Fruit fly (Drosophila melanogaster): ENCODE results near the gene CG32212.

The CG32212 gene

dm6 chr3L:19442239-19442638 lies 45.1 kb upstream of the CG32212 start (continued):
- TF ChIP-seq bsh (GFP tag; optimal IDR thresholded peaks at IDR 0.05) (no peak), CG9797 (GFP tag; optimal IDR thresholded peaks at IDR 0.05) (no peak), Aef1 (GFP tag; IDR thresholded peaks at IDR 0.05) (peak; percentile 20; the same call in 1 of the 3 replicates), CG12155 (GFP tag; optimal IDR thresholded peaks at IDR 0.05) (no peak), Asciz (GFP tag; optimal IDR thresholded peaks at IDR 0.05) (no peak), cad (GFP tag; optimal IDR thresholded peaks at IDR 0.05) (no peak), cato (GFP tag; optimal IDR thresholded peaks at IDR 0.05; ENCODE audit: borderline replicate concordance) (no peak), Mad (GFP tag; optimal IDR thresholded peaks at IDR 0.05) (no peak), CG1603 (tag; optimal IDR thresholded peaks at IDR 0.05) (no peak), Dek (tag; optimal IDR thresholded peaks at IDR 0.05) (no peak), Poxn (GFP tag; IDR thresholded peaks at IDR 0.05) (no peak), da (GFP tag; optimal IDR thresholded peaks at IDR 0.05) (no peak), Eip74EF (GFP tag; optimal IDR thresholded peaks at IDR 0.05) (no peak), chif (GFP tag; optimal IDR thresholded peaks at IDR 0.05) (no peak), CG32532 (GFP tag; IDR thresholded peaks at IDR 0.05) (no peak), ac (GFP tag; optimal IDR thresholded peaks at IDR 0.05) (no peak), CG18599 (GFP tag; optimal IDR thresholded peaks at IDR 0.05) (peak; percentile 33), Hand (GFP tag; optimal IDR thresholded peaks at IDR 0.05) (no peak), E2f2 (GFP tag; IDR thresholded peaks at IDR 0.05) (no peak), emc (GFP tag; optimal IDR thresholded peaks at IDR 0.05) (no peak), CG12219 (GFP tag; optimal IDR thresholded peaks at IDR 0.05) (no peak), CG14014 (GFP tag; IDR thresholded peaks at IDR 0.05) (no peak), Hr3 (GFP tag; optimal IDR thresholded peaks at IDR 0.05) (no peak), tll (GFP tag; optimal IDR thresholded peaks at IDR 0.05) (no peak), Bgb (GFP tag; IDR thresholded peaks at IDR 0.05; ENCODE audit: partially characterized antibody) (no peak), CG30020 (tag; optimal IDR thresholded peaks at IDR 0.05) (no peak), Fer2 (tag; optimal IDR thresholded peaks at IDR 0.05) (no peak), crol (GFP tag; IDR thresholded peaks at IDR 0.05) (no peak), CG2678 (tag; optimal IDR thresholded peaks at IDR 0.05) (peak; percentile 41), dmrt99B (tag; optimal IDR thresholded peaks at IDR 0.05) (peak; percentile 31), CG43689 (GFP tag; IDR thresholded peaks at IDR 0.05) (no peak), sens-2 (GFP tag; IDR thresholded peaks at IDR 0.05) (no peak), CG1529 (GFP tag; optimal IDR thresholded peaks at IDR 0.05) (no peak), Dref (GFP tag; IDR thresholded peaks at IDR 0.05) (no peak), sug (tag; optimal IDR thresholded peaks at IDR 0.05) (no peak), H2.0 (GFP tag; IDR thresholded peaks at IDR 0.05) (no peak), hbn (GFP tag; IDR thresholded peaks at IDR 0.05; ENCODE audit: partially characterized antibody) (no peak), sqz (GFP tag; optimal IDR thresholded peaks at IDR 0.05) (no peak), rib (GFP tag; IDR thresholded peaks at IDR 0.05) (no peak), Oaz (GFP tag; IDR thresholded peaks at IDR 0.05) (no peak), ems (GFP tag; optimal IDR thresholded peaks at IDR 0.05) (no peak), CG5180 (GFP tag; optimal IDR thresholded peaks at IDR 0.05) (no peak), CG7963 (GFP tag; IDR thresholded peaks at IDR 0.05; ENCODE audit: partially characterized antibody) (no peak), nmo (GFP tag; optimal IDR thresholded peaks at IDR 0.05) (no peak), trem (tag; optimal IDR thresholded peaks at IDR 0.05) (no peak), CG10209 (GFP tag; optimal IDR thresholded peaks at IDR 0.05) (no peak), CG4282 (GFP tag; optimal IDR thresholded peaks at IDR 0.05) (no peak), CG16815 (GFP tag; optimal IDR thresholded peaks at IDR 0.05) (no peak), MTF-1 (GFP tag; optimal IDR thresholded peaks at IDR 0.05; ENCODE audit: borderline replicate concordance) (no peak), CG7357 (GFP tag; IDR thresholded peaks at IDR 0.05) (no peak), Xrp1 (GFP tag; IDR thresholded peaks at IDR 0.05) (no peak)
